Worm (Caenorhabditis elegans) whole organism, young adult: Measurements from ENCODE around the gene garr-1.

Source experiments
- B0019.2 ChIP-seq: fragments of 200-800 bp; sonication (Bioruptor generic); conservative IDR thresholded peaks from 2 replicates; pipeline ENCODE4 v1.3.6; 2022; ENCODE audit warnings: missing genetic modification reagents, missing genetic modification characterization, missing compliant biosample characterization
- C17E4.6 ChIP-seq: fragments of 200-800 bp; sonication (Bioruptor generic); IDR thresholded peaks from 2 replicates; pipeline ENCODE4 v1.3.6; 2022; ENCODE audit warnings: missing genetic modification reagents, missing genetic modification characterization, missing compliant biosample characterization
- D2030.7 ChIP-seq: fragments of 200-800 bp; sonication (Bioruptor generic); IDR thresholded peaks from 2 replicates; pipeline ENCODE4 v1.3.6; 2022; ENCODE audit warnings: missing genetic modification reagents, missing genetic modification characterization, missing compliant biosample characterization
- F23B12.7 ChIP-seq: sonication (generic microtip); optimal IDR thresholded peaks from 2 replicates; lab custom pipeline; 2017; ENCODE audit warnings: missing genetic modification characterization, mild to moderate bottlenecking, missing compliant biosample characterization, antibody characterized with exemption, moderate library complexity; ENCODE audit not compliant: insufficient read depth
- F39B2.1 ChIP-seq: fragments of 200-800 bp; sonication (Bioruptor generic); IDR thresholded peaks from 2 replicates; pipeline ENCODE4 v1.3.6; 2022; ENCODE audit warnings: missing genetic modification reagents, missing genetic modification characterization, missing compliant biosample characterization
- F49E8.2 ChIP-seq: sonication (generic microtip); optimal IDR thresholded peaks from 3 replicates; lab custom pipeline; 2017; ENCODE audit warnings: missing genetic modification characterization, mild to moderate bottlenecking, missing compliant biosample characterization, antibody characterized with exemption, moderate library complexity; ENCODE audit not compliant: insufficient read depth
- F52B5.7 ChIP-seq: sonication (generic microtip); optimal IDR thresholded peaks from 2 replicates; lab custom pipeline; 2016; ENCODE audit warnings: mild to moderate bottlenecking, missing genetic modification characterization, missing compliant biosample characterization
- F57C9.4 ChIP-seq: sonication (generic microtip); optimal IDR thresholded peaks from 2 replicates; lab custom pipeline; 2017; ENCODE audit warnings: mild to moderate bottlenecking, missing genetic modification characterization, missing compliant biosample characterization
- K11D2.4 ChIP-seq: fragments of 200-800 bp; sonication (Bioruptor generic); IDR thresholded peaks from 2 replicates; pipeline ENCODE4 v1.3.6; 2022; ENCODE audit warnings: missing genetic modification reagents, missing genetic modification characterization, missing compliant biosample characterization
- T07F8.4 ChIP-seq: sonication (generic microtip); optimal IDR thresholded peaks from 2 replicates; lab custom pipeline; 2016; ENCODE audit warnings: mild to moderate bottlenecking, missing genetic modification characterization, moderate library complexity, missing compliant biosample characterization
- T26A5.8 ChIP-seq: sonication (generic microtip); optimal IDR thresholded peaks from 2 replicates; lab custom pipeline; 2016; ENCODE audit warnings: missing genetic modification characterization, missing compliant biosample characterization
- Y53G8AR.9 ChIP-seq: fragments of 200-800 bp; sonication (Bioruptor generic); conservative IDR thresholded peaks from 2 replicates; pipeline ENCODE4 v1.3.6; 2022; ENCODE audit warnings: missing genetic modification reagents, missing genetic modification characterization, missing compliant biosample characterization
- Y56A3A.18 ChIP-seq: fragments of 200-800 bp; sonication (Bioruptor generic); IDR thresholded peaks from 2 replicates; pipeline ENCODE4 v1.3.6; 2022; ENCODE audit warnings: missing genetic modification reagents, missing genetic modification characterization, missing compliant biosample characterization
- Y95B8A.8 ChIP-seq: fragments of 200-800 bp; sonication (Bioruptor generic); IDR thresholded peaks from 2 replicates; pipeline ENCODE4 v1.3.6; 2022; ENCODE audit warnings: missing genetic modification reagents, missing genetic modification characterization, missing compliant biosample characterization
- akir-1 ChIP-seq: fragments of 200-800 bp; sonication (Bioruptor generic); optimal IDR thresholded peaks from 2 replicates; lab custom pipeline; 2018; ENCODE audit warnings: mild to moderate bottlenecking, missing genetic modification characterization, moderate library complexity, missing compliant biosample characterization
- aptf-3 ChIP-seq: fragments of 200-800 bp; sonication (Bioruptor generic); IDR thresholded peaks from 2 replicates; pipeline ENCODE4 v1.3.6; 2022; ENCODE audit warnings: missing genetic modification characterization, missing compliant biosample characterization
- atf-7 ChIP-seq: sonication (generic microtip); optimal IDR thresholded peaks from 2 replicates; lab custom pipeline; 2017; ENCODE audit warnings: mild to moderate bottlenecking, missing genetic modification characterization, missing compliant biosample characterization
- athp-1 ChIP-seq: sonication (generic microtip); optimal IDR thresholded peaks from 2 replicates; lab custom pipeline; 2017; ENCODE audit warnings: mild to moderate bottlenecking, missing genetic modification characterization, missing compliant biosample characterization
- attf-3 ChIP-seq: fragments of 200-800 bp; sonication (Bioruptor generic); conservative IDR thresholded peaks from 2 replicates; pipeline ENCODE4 v1.3.6; 2022; ENCODE audit warnings: missing genetic modification reagents, missing genetic modification characterization, missing compliant biosample characterization
- attf-5 ChIP-seq: fragments of 200-800 bp; sonication (Bioruptor generic); optimal IDR thresholded peaks from 2 replicates; lab custom pipeline; 2018; ENCODE audit warnings: mild to moderate bottlenecking, missing genetic modification characterization, missing compliant biosample characterization
- attf-6 ChIP-seq: fragments of 200-800 bp; sonication (Bioruptor generic); IDR thresholded peaks from 2 replicates; pipeline ENCODE4 v1.3.6; 2022; ENCODE audit warnings: missing genetic modification reagents, missing genetic modification characterization, missing compliant biosample characterization
- cebp-1 ChIP-seq, 2 experiments: fragments of 200-800 bp in 1 of 2; sonication (Bioruptor generic) in 1 of 2; sonication (generic microtip) in 1 of 2; IDR thresholded peaks in 1 of 2; optimal IDR thresholded peaks in 1 of 2; 2 replicates each; pipeline versions ENCODE4 v1.3.6 to Lab custom; 2017 to 2022; ENCODE audit warnings: missing compliant biosample characterization in 2 of 2, missing genetic modification characterization in 2 of 2, mild to moderate bottlenecking in 1 of 2, missing genetic modification reagents in 1 of 2, moderate library complexity in 1 of 2
- cebp-2 ChIP-seq: fragments of 200-800 bp; sonication (Bioruptor generic); IDR thresholded peaks from 2 replicates; pipeline ENCODE4 v1.3.6; 2022; ENCODE audit warnings: missing genetic modification characterization, missing compliant biosample characterization
- ceh-100 ChIP-seq: fragments of 200-800 bp; sonication (Bioruptor generic); IDR thresholded peaks from 2 replicates; pipeline ENCODE4 v1.3.6; 2022; ENCODE audit warnings: missing genetic modification reagents, missing genetic modification characterization, missing compliant biosample characterization
- ceh-58 ChIP-seq: fragments of 200-800 bp; sonication (Bioruptor generic); IDR thresholded peaks from 2 replicates; pipeline ENCODE4 v1.3.6; 2022; ENCODE audit warnings: missing genetic modification characterization, missing compliant biosample characterization
- dpl-1 ChIP-seq: fragments of 150-350 bp; optimal IDR thresholded peaks from 2 replicates; lab custom pipeline; 2014; ENCODE audit warnings: missing biosample characterization, missing genetic modification reagents, missing genetic modification characterization
- egl-44 ChIP-seq: fragments of 200-800 bp; sonication (Bioruptor generic); IDR thresholded peaks from 2 replicates; pipeline ENCODE4 v1.3.6; 2022; ENCODE audit warnings: missing genetic modification reagents, missing genetic modification characterization, missing compliant biosample characterization
- ekl-4 ChIP-seq: fragments of 200-800 bp; sonication (Bioruptor generic); IDR thresholded peaks from 2 replicates; pipeline ENCODE4 v1.3.6; 2022; ENCODE audit warnings: missing genetic modification reagents, missing genetic modification characterization, missing compliant biosample characterization
- ets-4 ChIP-seq: fragments of 200-800 bp; sonication (Bioruptor generic); optimal IDR thresholded peaks from 2 replicates; lab custom pipeline; 2018; ENCODE audit warnings: mild to moderate bottlenecking, missing genetic modification characterization, missing compliant biosample characterization
- fkh-3 ChIP-seq: sonication (generic microtip); optimal IDR thresholded peaks from 2 replicates; lab custom pipeline; 2016; ENCODE audit warnings: mild to moderate bottlenecking, missing genetic modification characterization, missing compliant biosample characterization
- hmg-1.2 ChIP-seq: fragments of 200-800 bp; sonication (Bioruptor generic); IDR thresholded peaks from 2 replicates; pipeline ENCODE4 v1.3.6; 2022; ENCODE audit warnings: missing genetic modification reagents, missing genetic modification characterization, missing compliant biosample characterization
- hmg-20 ChIP-seq: fragments of 200-800 bp; sonication (Bioruptor generic); IDR thresholded peaks from 2 replicates; pipeline ENCODE4 v1.3.6; 2022; ENCODE audit warnings: missing genetic modification reagents, missing genetic modification characterization, missing compliant biosample characterization
- hrde-1 ChIP-seq: sonication (generic microtip); optimal IDR thresholded peaks from 2 replicates; lab custom pipeline; 2016; ENCODE audit warnings: missing genetic modification characterization, mild to moderate bottlenecking, missing compliant biosample characterization, moderate library complexity, missing genotype, missing genetic modification reagents, borderline replicate concordance
- hsf-1 ChIP-seq: fragments of 200-800 bp; sonication (Bioruptor generic); IDR thresholded peaks from 2 replicates; pipeline ENCODE4 v1.3.6; 2022; ENCODE audit warnings: missing genetic modification reagents, missing genetic modification characterization, missing compliant biosample characterization
- lag-1 ChIP-seq: fragments of 200-800 bp; sonication (Bioruptor generic); IDR thresholded peaks from 2 replicates; pipeline ENCODE4 v1.3.6; 2022; ENCODE audit warnings: missing genetic modification reagents, missing genetic modification characterization, missing compliant biosample characterization
- lin-26 ChIP-seq: fragments of 200-800 bp; sonication (Bioruptor generic); IDR thresholded peaks from 2 replicates; pipeline ENCODE4 v1.3.6; 2022; ENCODE audit warnings: missing genetic modification reagents, missing genetic modification characterization, missing compliant biosample characterization
- lin-35 ChIP-seq, 3 experiments: fragments of 150-350 bp in 2 of 3; sonication (generic microtip) in 1 of 3; optimal IDR thresholded peaks; 2 replicates each; lab custom pipeline; 2014 to 2018; ENCODE audit warnings: missing biosample characterization in 3 of 3, missing genetic modification characterization in 3 of 3, missing genetic modification reagents in 3 of 3
- lin-40 ChIP-seq: sonication (generic microtip); optimal IDR thresholded peaks from 2 replicates; lab custom pipeline; 2016; ENCODE audit warnings: missing genetic modification characterization, mild to moderate bottlenecking, missing compliant biosample characterization, missing genotype, missing genetic modification reagents
- nfya-2 ChIP-seq: fragments of 200-800 bp; sonication (Bioruptor generic); IDR thresholded peaks from 2 replicates; pipeline ENCODE4 v1.3.6; 2022; ENCODE audit warnings: missing genetic modification reagents, missing genetic modification characterization, missing compliant biosample characterization
- nhr-120 ChIP-seq: fragments of 200-800 bp; sonication (Bioruptor generic); IDR thresholded peaks from 2 replicates; pipeline ENCODE4 v1.3.6; 2022; ENCODE audit warnings: missing genetic modification characterization, missing compliant biosample characterization
- pha-4 ChIP-seq: fragments of 150-350 bp; sonication (generic microtip); optimal IDR thresholded peaks from 2 replicates; lab custom pipeline; 2014; ENCODE audit warnings: missing biosample characterization, missing genetic modification reagents, missing genetic modification characterization
- rcor-1 ChIP-seq: fragments of 200-800 bp; sonication (Bioruptor generic); IDR thresholded peaks from 2 replicates; pipeline ENCODE4 v1.3.6; 2022; ENCODE audit warnings: missing genetic modification reagents, missing genetic modification characterization, missing compliant biosample characterization
- rec-8 ChIP-seq, 2 experiments: sonication (generic microtip); optimal IDR thresholded peaks; 2 replicates each; lab custom pipeline; 2016; ENCODE audit warnings: mild to moderate bottlenecking in 2 of 2, missing genetic modification characterization in 2 of 2, missing genetic modification reagents in 2 of 2, missing genotype in 2 of 2, missing biosample characterization in 1 of 2, missing compliant biosample characterization in 1 of 2, moderate library complexity in 1 of 2
- repo-1 ChIP-seq: sonication (generic microtip); optimal IDR thresholded peaks from 2 replicates; lab custom pipeline; 2017; ENCODE audit warnings: mild to moderate bottlenecking, missing genetic modification characterization, missing compliant biosample characterization
- sptf-2 ChIP-seq: fragments of 200-800 bp; sonication (Bioruptor generic); optimal IDR thresholded peaks from 2 replicates; lab custom pipeline; 2018; ENCODE audit warnings: mild to moderate bottlenecking, missing genetic modification characterization, missing compliant biosample characterization
- xnd-1 ChIP-seq: sonication (generic microtip); optimal IDR thresholded peaks from 2 replicates; lab custom pipeline; 2016; ENCODE audit warnings: missing genotype, missing genetic modification reagents, missing genetic modification characterization, missing compliant biosample characterization
- zim-3 ChIP-seq: sonication (generic microtip); optimal IDR thresholded peaks from 2 replicates; lab custom pipeline; 2017; ENCODE audit warnings: mild to moderate bottlenecking, missing genetic modification characterization, moderate library complexity, missing compliant biosample characterization
- ztf-6 ChIP-seq: fragments of 200-800 bp; sonication (Bioruptor generic); IDR thresholded peaks from 2 replicates; pipeline ENCODE4 v1.3.6; 2022; ENCODE audit warnings: missing genetic modification reagents, missing genetic modification characterization, missing compliant biosample characterization

garr-1 gene

ce11 chrIV:419674-420073, 6.3 kb upstream of the garr-1 start, which contains the start of gene eri-1 (continued):
- TF ChIP-seq rec-8 (tag; optimal IDR thresholded peaks at IDR 0.05; lab: Kevin White, UChicago) (no peak), B0019.2 (GFP tag; lab: Robert Waterston, UW) (no peak), Y95B8A.8 (no peak), D2030.7 (0 out of 2 replicates have a peak, but pooled peaks have one; percentile 32), T26A5.8 (peak; percentile 7), T07F8.4 (no peak), lin-40 (tag; lab: Kevin White, UChicago) (no peak), atf-7 (peak; percentile 28), lin-35 (GFP tag; optimal IDR thresholded peaks at IDR 0.05; lab: Kevin White, UChicago) (no peak), dpl-1 (GFP tag; lab: Kevin White, UChicago) (no peak), lag-1 (no peak), egl-44 (GFP tag; lab: Robert Waterston, UW) (no peak), attf-5 (GFP tag; lab: Kevin White, UChicago) (no peak), sptf-2 (GFP tag; lab: Kevin White, UChicago) (no peak), repo-1 (tag; lab: Kevin White, UChicago) (no peak), attf-6 (GFP tag; lab: Robert Waterston, UW) (0 out of 2 replicates have a peak, but pooled peaks have one; percentile 32), pha-4 (tag; lab: Kevin White, UChicago) (no peak), F57C9.4 (tag; lab: Kevin White, UChicago) (no peak), lin-26 (GFP tag; lab: Robert Waterston, UW) (no peak), rcor-1 (no peak), hmg-1.2 (no peak), hsf-1 (GFP tag; lab: Robert Waterston, UW) (peak; percentile 50; the same call in 1 of the 2 replicates), cebp-2 (GFP tag; lab: Robert Waterston, UW) (no peak), ceh-58 (GFP tag; lab: Robert Waterston, UW) (no peak), nfya-2 (GFP tag; lab: Robert Waterston, UW) (no peak), Y56A3A.18 (GFP tag; lab: Robert Waterston, UW) (no peak; the same call in 1 of the 2 replicates), athp-1 (peak; percentile 57), F23B12.7 (tag; lab: Kevin White, UChicago) (no peak), xnd-1 (no peak), aptf-3 (GFP tag; lab: Robert Waterston, UW) (no peak), nhr-120 (no peak), F52B5.7 (tag; lab: Kevin White, UChicago) (peak; percentile 12), F39B2.1 (0 out of 2 replicates have a peak, but pooled peaks have one; percentile 52), attf-3 (no peak), fkh-3 (tag; lab: Kevin White, UChicago) (no peak), akir-1 (GFP tag; lab: Kevin White, UChicago) (no peak), zim-3 (tag; lab: Kevin White, UChicago) (no peak), ets-4 (GFP tag; lab: Kevin White, UChicago) (no peak), ekl-4 (GFP tag; lab: Robert Waterston, UW) (peak; percentile 54; the same call in 1 of the 2 replicates), F49E8.2 (tag; lab: Kevin White, UChicago) (no peak), K11D2.4 (GFP tag; lab: Robert Waterston, UW) (no peak), hrde-1 (peak; percentile 70), C17E4.6 (GFP tag; lab: Robert Waterston, UW) (no peak), Y53G8AR.9 (peak; percentile 37; the same call in 1 of the 2 replicates), ztf-6 (GFP tag; lab: Robert Waterston, UW) (no peak), ceh-100 (GFP tag; lab: Robert Waterston, UW) (no peak), cebp-1 (GFP tag; IDR thresholded peaks at IDR 0.05; lab: Robert Waterston, UW) (no peak; the same call in 1 of the 2 replicates), cebp-1 (tag; optimal IDR thresholded peaks at IDR 0.05; lab: Kevin White, UChicago) (peak; percentile 25), hmg-20 (GFP tag; lab: Robert Waterston, UW) (no peak)
